Fruit fly (Drosophila melanogaster) whole organism, embryonic: ENCODE measurements around the gene CG44158.

Source experiments
- Antp ChIP-seq: fragments of 200-800 bp; sonication (Bioruptor generic); optimal IDR thresholded peaks from 3 replicates; lab custom pipeline; 2016; ENCODE audit warnings: missing biosample characterization, missing genetic modification characterization
- C15 ChIP-seq: fragments of 200-800 bp; sonication (Bioruptor generic); IDR thresholded peaks from 3 replicates; pipeline ENCODE4 v1.3.6; 2022; ENCODE audit warnings: missing biosample characterization, missing genetic modification characterization
- CG10366 ChIP-seq: fragments of 200-800 bp; sonication (Bioruptor generic); IDR thresholded peaks from 2 replicates; pipeline ENCODE4 v1.3.6; 2022; ENCODE audit warnings: missing biosample characterization, missing genetic modification characterization
- CG12659 ChIP-seq: fragments of 200-800 bp; sonication (Bioruptor generic); optimal IDR thresholded peaks from 3 replicates; lab custom pipeline; 2017; ENCODE audit warnings: mild to moderate bottlenecking, missing biosample characterization, missing genetic modification reagents, missing genetic modification characterization
- CG14860 ChIP-seq: fragments of 200-800 bp; sonication (Bioruptor generic); IDR thresholded peaks from 3 replicates; pipeline ENCODE4 v1.3.6; 2022; ENCODE audit warnings: missing biosample characterization, missing genetic modification characterization; ENCODE audit not compliant: partially characterized antibody
- CG15269 ChIP-seq: fragments of 200-800 bp; sonication (Bioruptor generic); optimal IDR thresholded peaks from 2 replicates; lab custom pipeline; 2018; ENCODE audit warnings: missing biosample characterization, mild to moderate bottlenecking, missing genetic modification characterization, moderate library complexity
- CG15696 ChIP-seq: fragments of 200-800 bp; sonication (Bioruptor generic); optimal IDR thresholded peaks from 2 replicates; lab custom pipeline; 2019; ENCODE audit warnings: missing biosample characterization, mild to moderate bottlenecking, missing genetic modification characterization, moderate library complexity
- CG17186 ChIP-seq: fragments of 200-800 bp; sonication (Bioruptor generic); optimal IDR thresholded peaks from 3 replicates; lab custom pipeline; 2017; ENCODE audit warnings: missing biosample characterization, missing genetic modification reagents, missing genetic modification characterization
- CG17829 ChIP-seq: fragments of 200-800 bp; optimal IDR thresholded peaks from 2 replicates; lab custom pipeline; 2019; ENCODE audit warnings: missing biosample characterization, mild to moderate bottlenecking, missing genetic modification characterization, moderate library complexity
- CG2116 ChIP-seq: fragments of 200-800 bp; sonication (Bioruptor generic); optimal IDR thresholded peaks from 3 replicates; lab custom pipeline; 2018; ENCODE audit warnings: missing biosample characterization, mild to moderate bottlenecking, missing genetic modification characterization
- CG2129 ChIP-seq: fragments of 200-800 bp; sonication (Bioruptor generic); IDR thresholded peaks from 2 replicates; pipeline ENCODE4 v1.3.6; 2022; ENCODE audit warnings: missing biosample characterization, missing genetic modification characterization; ENCODE audit not compliant: partially characterized antibody
- CG2712 ChIP-seq: fragments of 200-800 bp; optimal IDR thresholded peaks from 3 replicates; lab custom pipeline; 2019; ENCODE audit warnings: missing biosample characterization, mild to moderate bottlenecking, missing genetic modification characterization, moderate library complexity
- CG34376 ChIP-seq: fragments of 200-800 bp; sonication (Bioruptor generic); optimal IDR thresholded peaks from 2 replicates; lab custom pipeline; 2018; ENCODE audit warnings: missing biosample characterization, mild to moderate bottlenecking, missing genetic modification characterization
- CG43689 ChIP-seq: fragments of 200-800 bp; sonication (Bioruptor generic); IDR thresholded peaks from 2 replicates; pipeline ENCODE4 v1.3.6; 2022; ENCODE audit warnings: missing biosample characterization, missing genetic modification characterization
- CG6175 ChIP-seq: fragments of 200-800 bp; sonication (Bioruptor generic); IDR thresholded peaks from 3 replicates; pipeline ENCODE4 v1.3.6; 2022; ENCODE audit warnings: missing biosample characterization, missing genetic modification characterization
- CG7745 ChIP-seq: fragments of 200-800 bp; sonication (Bioruptor generic); optimal IDR thresholded peaks from 2 replicates; lab custom pipeline; 2018; ENCODE audit warnings: missing biosample characterization, mild to moderate bottlenecking, missing genetic modification characterization, moderate library complexity
- CG7987 ChIP-seq: fragments of 200-800 bp; sonication (Bioruptor generic); optimal IDR thresholded peaks from 2 replicates; lab custom pipeline; 2018; ENCODE audit warnings: missing biosample characterization, mild to moderate bottlenecking, missing genetic modification characterization, moderate library complexity
- CoRest ChIP-seq: fragments of 200-800 bp; sonication (Bioruptor generic); optimal IDR thresholded peaks from 3 replicates; lab custom pipeline; 2018; ENCODE audit warnings: missing biosample characterization, mild to moderate bottlenecking, missing genetic modification characterization, moderate library complexity
- D ChIP-seq, 2 experiments: fragments of 200-800 bp in 1 of 2; fragments of >200 bp in 1 of 2; sonication (Bioruptor generic) in 1 of 2; optimal IDR thresholded peaks; 2 replicates in 1 of 2; 3 replicates in 1 of 2; lab custom pipeline; 2017; ENCODE audit warnings: mild to moderate bottlenecking in 1 of 2, missing biosample characterization in 1 of 2, missing genetic modification characterization in 1 of 2, missing genetic modification reagents in 1 of 2
- Fer2 ChIP-seq: fragments of 200-800 bp; sonication (Bioruptor generic); optimal IDR thresholded peaks from 2 replicates; lab custom pipeline; 2018; ENCODE audit warnings: missing biosample characterization, mild to moderate bottlenecking, missing genetic modification characterization, moderate library complexity
- HLH54F ChIP-seq: fragments of 200-800 bp; sonication (Bioruptor generic); optimal IDR thresholded peaks from 3 replicates; lab custom pipeline; 2016; ENCODE audit warnings: missing biosample characterization, missing genetic modification characterization
- Kr ChIP-seq: fragments of 200-800 bp; sonication (Bioruptor generic); optimal IDR thresholded peaks from 2 replicates; lab custom pipeline; 2017; ENCODE audit warnings: missing biosample characterization, mild to moderate bottlenecking, missing genetic modification characterization
- Oaz ChIP-seq: fragments of 200-800 bp; sonication (Bioruptor generic); IDR thresholded peaks from 2 replicates; pipeline ENCODE4 v1.3.6; 2022; ENCODE audit warnings: missing biosample characterization, missing genetic modification characterization
- Ravus ChIP-seq: fragments of 200-800 bp; sonication (Bioruptor generic); IDR thresholded peaks from 2 replicates; pipeline ENCODE4 v1.3.6; 2022; ENCODE audit warnings: missing biosample characterization, missing genetic modification characterization
- Rx ChIP-seq: fragments of 200-800 bp; sonication (Bioruptor generic); IDR thresholded peaks from 2 replicates; pipeline ENCODE4 v1.3.6; 2022; ENCODE audit warnings: missing biosample characterization, missing genetic modification characterization
- ap ChIP-seq: fragments of 200-800 bp; sonication (Bioruptor generic); IDR thresholded peaks from 2 replicates; pipeline ENCODE4 v1.3.6; 2022; ENCODE audit warnings: missing biosample characterization, missing genetic modification characterization
- ase ChIP-seq: fragments of 200-800 bp; sonication (Bioruptor generic); IDR thresholded peaks from 3 replicates; pipeline ENCODE4 v1.3.6; 2022; ENCODE audit warnings: missing biosample characterization, missing genetic modification characterization
- ato ChIP-seq: fragments of 200-800 bp; sonication (Bioruptor generic); IDR thresholded peaks from 2 replicates; pipeline ENCODE4 v1.3.6; 2022; ENCODE audit warnings: missing biosample characterization, missing genetic modification characterization; ENCODE audit not compliant: partially characterized antibody
- bab2 ChIP-seq: fragments of 200-800 bp; sonication (Bioruptor generic); optimal IDR thresholded peaks from 2 replicates; lab custom pipeline; 2016; ENCODE audit warnings: missing biosample characterization, missing genetic modification characterization
- chinmo ChIP-seq: fragments of 200-800 bp; sonication (Bioruptor generic); IDR thresholded peaks from 4 replicates; pipeline ENCODE4 v1.3.6; 2022; ENCODE audit warnings: missing biosample characterization, missing genetic modification characterization; ENCODE audit not compliant: partially characterized antibody
- hkb ChIP-seq, 2 experiments: fragments of 200-800 bp in 1 of 2; fragments of >200 bp in 1 of 2; sonication (Bioruptor generic) in 1 of 2; IDR thresholded peaks in 1 of 2; optimal IDR thresholded peaks in 1 of 2; 2 replicates each; pipeline versions ENCODE4 v1.3.6 to Lab custom; 2017 to 2022; ENCODE audit warnings: missing biosample characterization in 1 of 2, missing genetic modification characterization in 1 of 2
- ken ChIP-seq: fragments of 200-800 bp; sonication (Bioruptor generic); IDR thresholded peaks from 3 replicates; pipeline ENCODE4 v1.3.6; 2022; ENCODE audit warnings: missing biosample characterization, missing genetic modification characterization
- luna ChIP-seq: fragments of 200-800 bp; sonication (Bioruptor generic); optimal IDR thresholded peaks from 2 replicates; lab custom pipeline; 2016; ENCODE audit warnings: missing biosample characterization, missing genetic modification characterization
- oc ChIP-seq: fragments of 200-800 bp; sonication (Bioruptor generic); optimal IDR thresholded peaks from 2 replicates; lab custom pipeline; 2018; ENCODE audit warnings: missing biosample characterization, mild to moderate bottlenecking, missing genetic modification characterization, moderate library complexity
- odd ChIP-seq: fragments of 200-800 bp; sonication (Bioruptor generic); optimal IDR thresholded peaks from 2 replicates; lab custom pipeline; 2017; ENCODE audit warnings: missing biosample characterization, mild to moderate bottlenecking, missing genetic modification characterization
- prd ChIP-seq, 3 experiments: fragments of >200 bp in 2 of 3; fragments of 200-800 bp in 1 of 3; sonication (Bioruptor generic) in 1 of 3; optimal IDR thresholded peaks in 2 of 3; IDR thresholded peaks in 1 of 3; 2 replicates in 2 of 3; 3 replicates in 1 of 3; pipeline versions ENCODE4 v1.3.6 to Lab custom; 2017 to 2022; ENCODE audit warnings: missing biosample characterization in 1 of 3, missing genetic modification characterization in 1 of 3
- row ChIP-seq: fragments of 200-800 bp; sonication (Bioruptor generic); IDR thresholded peaks from 3 replicates; pipeline ENCODE4 v1.3.6; 2022; ENCODE audit warnings: missing biosample characterization, missing genetic modification characterization
- run ChIP-seq: fragments of 200-800 bp; sonication (Bioruptor generic); optimal IDR thresholded peaks from 3 replicates; lab custom pipeline; 2018; ENCODE audit warnings: missing biosample characterization, mild to moderate bottlenecking, missing genetic modification characterization
- salm ChIP-seq: fragments of 200-800 bp; sonication (Bioruptor generic); optimal IDR thresholded peaks from 2 replicates; lab custom pipeline; 2018; ENCODE audit warnings: missing biosample characterization, mild to moderate bottlenecking, missing genetic modification characterization
- sug ChIP-seq: fragments of 200-800 bp; optimal IDR thresholded peaks from 2 replicates; lab custom pipeline; 2019; ENCODE audit warnings: missing biosample characterization, mild to moderate bottlenecking, missing genetic modification characterization, moderate library complexity
- tap ChIP-seq: fragments of 200-800 bp; optimal IDR thresholded peaks from 3 replicates; lab custom pipeline; 2019; ENCODE audit warnings: missing biosample characterization, mild to moderate bottlenecking, missing genetic modification characterization, moderate library complexity
- tna ChIP-seq: fragments of 200-800 bp; sonication (Bioruptor generic); IDR thresholded peaks from 2 replicates; pipeline ENCODE4 v1.3.6; 2022; ENCODE audit warnings: missing biosample characterization, missing genetic modification characterization; ENCODE audit not compliant: partially characterized antibody
- trh ChIP-seq: fragments of 200-800 bp; sonication (Bioruptor generic); optimal IDR thresholded peaks from 2 replicates; lab custom pipeline; 2016; ENCODE audit warnings: missing biosample characterization, missing genetic modification characterization
- tup ChIP-seq: fragments of 200-800 bp; sonication (Bioruptor generic); optimal IDR thresholded peaks from 2 replicates; lab custom pipeline; 2016; ENCODE audit warnings: missing biosample characterization, mild to moderate bottlenecking, missing genetic modification characterization, moderate library complexity
- tx ChIP-seq: fragments of 200-800 bp; sonication (Bioruptor generic); optimal IDR thresholded peaks from 2 replicates; lab custom pipeline; 2016; ENCODE audit warnings: missing biosample characterization, missing genetic modification characterization
- wdn ChIP-seq: fragments of 200-800 bp; sonication (Bioruptor generic); IDR thresholded peaks from 2 replicates; pipeline ENCODE4 v1.3.6; 2022; ENCODE audit warnings: missing biosample characterization, missing genetic modification characterization
- zen ChIP-seq: fragments of 200-800 bp; sonication (Bioruptor generic); optimal IDR thresholded peaks from 3 replicates; lab custom pipeline; 2018; ENCODE audit warnings: missing biosample characterization, mild to moderate bottlenecking, missing genetic modification characterization, moderate library complexity
- zfh1 ChIP-seq: fragments of 200-800 bp; sonication (Bioruptor generic); IDR thresholded peaks from 3 replicates; pipeline ENCODE4 v1.3.6; 2022; ENCODE audit warnings: missing biosample characterization, missing genetic modification characterization

Gene CG44158

dm6 chr3R:18188702-18189125 is 19.9 kb upstream of the CG44158 start, which contains the start of the genes CG12321 and MED17 (continued):
- TF ChIP-seq CG15696 (tag; lab: Kevin White, UChicago) (peak; percentile 77), Ravus (GFP tag; lab: Robert Waterston, UW) (peak; percentile 27; the same call in 1 of the 2 replicates), HLH54F (GFP tag; lab: Kevin White, UChicago) (peak; percentile 74), CG43689 (GFP tag; lab: Robert Waterston, UW) (no peak), ato (no peak), trh (GFP tag; lab: Kevin White, UChicago) (peak; percentile 85), Fer2 (tag; lab: Kevin White, UChicago) (peak; percentile 71), CG14860 (GFP tag; lab: Robert Waterston, UW) (no peak), prd (optimal IDR thresholded peaks at IDR 0.05; lab: Kevin White, UChicago) (no peak), prd (GFP tag; IDR thresholded peaks at IDR 0.05; lab: Robert Waterston, UW) (peak; percentile 89), Kr (GFP tag; lab: Kevin White, UChicago) (no peak), chinmo (GFP tag; lab: Robert Waterston, UW) (no peak), tap (peak; percentile 52), odd (peak; percentile 58), Antp (GFP tag; lab: Kevin White, UChicago) (peak; percentile 19), zfh1 (peak; percentile 85), wdn (GFP tag; lab: Robert Waterston, UW) (peak; percentile 80), luna (GFP tag; lab: Kevin White, UChicago) (no peak), tup (GFP tag; lab: Kevin White, UChicago) (peak; percentile 71), CG2116 (GFP tag; lab: Kevin White, UChicago) (peak; percentile 80), CG17186 (peak; percentile 60), ap (GFP tag; lab: Robert Waterston, UW) (peak; percentile 77), CG7987 (GFP tag; lab: Kevin White, UChicago) (peak; percentile 66), CoRest (tag; lab: Kevin White, UChicago) (peak; percentile 95), tna (GFP tag; lab: Robert Waterston, UW) (no peak), Oaz (GFP tag; lab: Robert Waterston, UW) (peak; percentile 50; the same call in 1 of the 2 replicates), C15 (GFP tag; lab: Robert Waterston, UW) (peak; percentile 74; the same call in 2 of the 3 replicates), CG10366 (peak; percentile 82), CG17829 (tag; lab: Kevin White, UChicago) (peak; percentile 83), CG15269 (tag; lab: Kevin White, UChicago) (peak; percentile 89), ase (GFP tag; lab: Robert Waterston, UW) (peak; percentile 85), CG2712 (peak; percentile 92), salm (tag; lab: Kevin White, UChicago) (no peak), CG34376 (peak; percentile 11), oc (peak; percentile 82), Rx (peak; percentile 80), ken (GFP tag; lab: Robert Waterston, UW) (peak; percentile 88), CG2129 (no peak), sug (peak; percentile 81), hkb (optimal IDR thresholded peaks at IDR 0.05; lab: Kevin White, UChicago) (no peak), hkb (GFP tag; IDR thresholded peaks at IDR 0.05; lab: Robert Waterston, UW) (peak; percentile 75), CG7745 (tag; lab: Kevin White, UChicago) (no peak), D (optimal IDR thresholded peaks at IDR 0.05; lab: Kevin White, UChicago) (no peak), D (GFP tag; optimal IDR thresholded peaks at IDR 0.05; lab: Kevin White, UChicago) (peak; percentile 85), tx (GFP tag; lab: Kevin White, UChicago) (peak; percentile 61), CG12659 (GFP tag; lab: Kevin White, UChicago) (peak; percentile 96), run (tag; lab: Kevin White, UChicago) (no peak), row (peak; percentile 88), bab2 (GFP tag; lab: Kevin White, UChicago) (peak; percentile 76), zen (tag; lab: Kevin White, UChicago) (peak; percentile 87), CG6175 (peak; percentile 79; the same call in 2 of the 3 replicates)
